Worm (Caenorhabditis elegans) whole organism, L3 larva: Measurements from ENCODE around the gene M163.7.

Source experiments
- ceh-28 ChIP-seq: fragments of 150-350 bp; optimal IDR thresholded peaks from 2 replicates; lab custom pipeline; 2014; ENCODE audit warnings: missing biosample characterization, missing genetic modification reagents, missing genetic modification characterization
- ceh-9 ChIP-seq: sonication (generic microtip); optimal IDR thresholded peaks from 2 replicates; lab custom pipeline; 2018; ENCODE audit warnings: missing biosample characterization, missing genetic modification characterization
- mdl-1 ChIP-seq: fragments of 150-350 bp; optimal IDR thresholded peaks from 2 replicates; lab custom pipeline; 2014; ENCODE audit warnings: missing biosample characterization, missing genetic modification characterization
- nhr-12 ChIP-seq: fragments of 150-350 bp; optimal IDR thresholded peaks from 2 replicates; lab custom pipeline; 2014; ENCODE audit warnings: missing biosample characterization, missing genetic modification characterization
- nhr-67 ChIP-seq: fragments of 150-350 bp; optimal IDR thresholded peaks from 2 replicates; lab custom pipeline; 2014; ENCODE audit warnings: missing biosample characterization, missing genetic modification characterization
- skn-1 ChIP-seq: fragments of 150-350 bp; optimal IDR thresholded peaks from 2 replicates; lab custom pipeline; 2014; ENCODE audit warnings: missing biosample characterization, missing genetic modification characterization

DNA sequence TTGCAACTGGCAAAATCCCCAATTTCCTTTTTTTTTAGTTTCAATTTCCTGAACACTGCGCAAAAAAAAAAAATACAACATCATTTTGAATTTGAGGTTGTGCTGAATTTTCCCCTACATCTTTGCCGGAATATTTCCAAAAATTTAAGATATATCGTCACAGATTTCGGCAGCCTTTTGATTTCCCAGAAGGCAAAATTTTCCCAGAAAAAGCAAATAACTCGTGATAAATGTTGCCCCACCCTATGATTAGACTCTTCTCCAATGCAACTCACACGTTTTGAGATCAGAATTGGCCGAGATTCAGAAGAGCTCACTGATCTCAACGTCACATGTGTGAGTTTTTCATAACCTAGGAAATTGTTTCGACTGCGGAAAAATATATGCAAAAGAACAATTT is 27.8 kb downstream of the M163.7 start:
- TF ChIP-seq ceh-9 (tag; lab: Kevin White, UChicago) (no peak), skn-1 (tag; lab: Kevin White, UChicago) (no peak), nhr-67 (tag; lab: Kevin White, UChicago) (no peak), ceh-28 (tag; lab: Kevin White, UChicago) (no peak), mdl-1 (no peak), nhr-12 (no peak)
